Worm (Caenorhabditis elegans): ENCODE results near the gene acbp-5.
A peak's percentile ranks its signal among the peaks of the same experiment; 100 is the strongest.

acbp-5 gene

ce11 chrIII:13669519-13669918 is 28.0 kb upstream of the acbp-5 start:
- TF ChIP-seq unc-62 (GFP tag; optimal IDR thresholded peaks at IDR 0.05 in 1 of 2) = peak in 1 of 2 experiments; percentile 92
- no peak for TF ChIP-seq unc-62 (tag; optimal IDR thresholded peaks at IDR 0.05)
- no peak for TF ChIP-seq nhr-237 (tag; optimal IDR thresholded peaks at IDR 0.05)
- TF ChIP-seq tag-97 (GFP tag; IDR thresholded peaks at IDR 0.05) = no peak
- no peak for TF ChIP-seq sdz-12 (GFP tag; optimal IDR thresholded peaks at IDR 0.05)

ce11 chrIII:13667739-13668138 is 26.3 kb upstream of the acbp-5 start, which contains the start of gene flp-15:
Gene flp-15, minus strand, starts transcription at chrIII:13667839.
- TF ChIP-seq fos-1 (tag; optimal IDR thresholded peaks at IDR 0.05) (no peak), unc-62 (GFP tag; optimal IDR thresholded peaks at IDR 0.05 in 1 of 2) (peak in 1 of 2 experiments; percentile 47), unc-62 (tag; optimal IDR thresholded peaks at IDR 0.05) (no peak)

- TF ChIP-seq dve-1 (tag; optimal IDR thresholded peaks at IDR 0.05; ENCODE audit: insufficient read depth) = no peak
- TF ChIP-seq nhr-11 (tag; optimal IDR thresholded peaks at IDR 0.05) = no peak
- peak in 1 of 2 experiments; percentile 64 for TF ChIP-seq unc-62 (GFP tag; optimal IDR thresholded peaks at IDR 0.05 in 1 of 2)
- TF ChIP-seq unc-62 (tag; optimal IDR thresholded peaks at IDR 0.05) = no peak
- TF ChIP-seq lsy-2 (tag; optimal IDR thresholded peaks at IDR 0.05) = peak in 1 of 2 experiments; percentile 42
Observed at ce11 chrIII:13666406-13666805, 24.9 kb upstream of the acbp-5 start.

- TF ChIP-seq daf-19 (GFP tag; conservative IDR thresholded peaks at IDR 0.05) (no peak), daf-8 (GFP tag; IDR thresholded peaks at IDR 0.05) (no peak), lin-29 (GFP tag; IDR thresholded peaks at IDR 0.05) (no peak), set-16 (GFP tag; IDR thresholded peaks at IDR 0.05) (peak; percentile 32; the same call in 1 of the 2 replicates), mes-2 (tag; optimal IDR thresholded peaks at IDR 0.05; ENCODE audit: poor library complexity, severe bottlenecking) (no peak), cey-2 (tag; optimal IDR thresholded peaks at IDR 0.05; ENCODE audit: borderline replicate concordance, insufficient read depth) (no peak), nhr-77 (tag; optimal IDR thresholded peaks at IDR 0.05) (no peak), lin-13 (GFP tag; optimal IDR thresholded peaks at IDR 0.05) (no peak), nhr-42 (GFP tag; IDR thresholded peaks at IDR 0.05) (no peak), egl-43 (GFP tag; IDR thresholded peaks at IDR 0.05) (0 out of 2 replicates have a peak, but pooled peaks have one; percentile 45), nhr-25 (tag; optimal IDR thresholded peaks at IDR 0.05; ENCODE audit: borderline replicate concordance, insufficient read depth) (no peak)
Observed at ce11 chrIII:13660123-13660522, 18.6 kb upstream of the acbp-5 start.

- TF ChIP-seq skn-1 (tag; optimal IDR thresholded peaks at IDR 0.05) (no peak), ces-1 (GFP tag; optimal IDR thresholded peaks at IDR 0.05) (no peak), tag-97 (GFP tag; IDR thresholded peaks at IDR 0.05) (no peak), spr-3 (GFP tag; optimal IDR thresholded peaks at IDR 0.05) (no peak), nhr-237 (tag; optimal IDR thresholded peaks at IDR 0.05) (no peak), jun-1 (tag; optimal IDR thresholded peaks at IDR 0.05) (no peak), zip-11 (GFP tag; IDR thresholded peaks at IDR 0.05) (no peak), dve-1 (tag; optimal IDR thresholded peaks at IDR 0.05; ENCODE audit: insufficient read depth) (no peak), zip-2 (tag; optimal IDR thresholded peaks at IDR 0.05) (no peak), F37D6.2 (tag; optimal IDR thresholded peaks at IDR 0.05) (no peak), zfp-2 (tag; optimal IDR thresholded peaks at IDR 0.05) (no peak), lin-39 (tag; optimal IDR thresholded peaks at IDR 0.05) (no peak), egl-27 (tag; optimal IDR thresholded peaks at IDR 0.05) (no peak), ceh-82 (tag; optimal IDR thresholded peaks at IDR 0.05) (no peak)
Observed at ce11 chrIII:13659028-13659427, 17.5 kb upstream of the acbp-5 start.

ce11 chrIII:13657975-13658374 is 16.5 kb upstream of the acbp-5 start:
- TF ChIP-seq F37D6.2 (tag; optimal IDR thresholded peaks at IDR 0.05) = no peak
- no peak for TF ChIP-seq attf-4 (tag; optimal IDR thresholded peaks at IDR 0.05)
- TF ChIP-seq egl-27 (tag; optimal IDR thresholded peaks at IDR 0.05) = no peak
- TF ChIP-seq ztf-7 (tag; optimal IDR thresholded peaks at IDR 0.05) = no peak
- no peak for TF ChIP-seq Y105C5A.15 (GFP tag; IDR thresholded peaks at IDR 0.05)
- no peak for TF ChIP-seq ces-1 (GFP tag; optimal IDR thresholded peaks at IDR 0.05)
- TF ChIP-seq madf-9 (GFP tag; conservative IDR thresholded peaks at IDR 0.05) = no peak
- peak; percentile 31 for TF ChIP-seq pqm-1 (tag; optimal IDR thresholded peaks at IDR 0.05)
- TF ChIP-seq F44E2.7 (GFP tag; IDR thresholded peaks at IDR 0.05) = no peak
- no peak for TF ChIP-seq madf-5 (GFP tag; IDR thresholded peaks at IDR 0.05)
- TF ChIP-seq nhr-28 (tag; optimal IDR thresholded peaks at IDR 0.05) = peak; percentile 34
- no peak for TF ChIP-seq dmd-8 (GFP tag; IDR thresholded peaks at IDR 0.05)
- no peak for TF ChIP-seq spr-3 (GFP tag; optimal IDR thresholded peaks at IDR 0.05)
- TF ChIP-seq dve-1 (tag; optimal IDR thresholded peaks at IDR 0.05; ENCODE audit: insufficient read depth) = peak; percentile 16
- TF ChIP-seq mes-2 (tag; optimal IDR thresholded peaks at IDR 0.05; ENCODE audit: poor library complexity, severe bottlenecking) = peak; percentile 36
- TF ChIP-seq mdt-29 (GFP tag; IDR thresholded peaks at IDR 0.05) = no peak
- no peak for TF ChIP-seq Y5F2A.4 (GFP tag; optimal IDR thresholded peaks at IDR 0.05)
